Worm (Caenorhabditis elegans): ENCODE results near the gene ZK1248.4.
"Not testable (repeated sequence)": the region's sequence is repeated elsewhere in the genome, so short reads cannot be mapped to it uniquely, and the experiment has no call there.

The ZK1248.4 gene

ce11 chrII:5806563-5806962, 11.8 kb upstream of the ZK1248.4 start:
- TF ChIP-seq ama-1 (optimal IDR thresholded peaks at IDR 0.05), result no peak
- no peak for TF ChIP-seq unc-62 (GFP tag; optimal IDR thresholded peaks at IDR 0.05)
- TF ChIP-seq crh-2 (tag; optimal IDR thresholded peaks at IDR 0.05), result peak; percentile 17
- TF ChIP-seq Y55F3AM.14 (GFP tag; optimal IDR thresholded peaks at IDR 0.05), result no peak
- no peak for TF ChIP-seq egl-27 (tag; optimal IDR thresholded peaks at IDR 0.05)
- TF ChIP-seq ZK546.5 (tag; optimal IDR thresholded peaks at IDR 0.05), result no peak
- TF ChIP-seq gmeb-1 (tag; optimal IDR thresholded peaks at IDR 0.05), result peak; percentile 10
- no peak for TF ChIP-seq snpc-4 (tag; optimal IDR thresholded peaks at IDR 0.05)
- no peak for TF ChIP-seq alr-1 (tag; optimal IDR thresholded peaks at IDR 0.05)
- TF ChIP-seq nhr-23 (tag; optimal IDR thresholded peaks at IDR 0.05), result no peak
- no peak for TF ChIP-seq ztf-1 (GFP tag; conservative IDR thresholded peaks at IDR 0.05)
- TF ChIP-seq nhr-10 (tag; optimal IDR thresholded peaks at IDR 0.05), result no peak
- TF ChIP-seq sem-4 (tag; optimal IDR thresholded peaks at IDR 0.05), result no peak
- no peak for TF ChIP-seq peb-1 (tag; optimal IDR thresholded peaks at IDR 0.05)
- TF ChIP-seq lsy-2 (tag; optimal IDR thresholded peaks at IDR 0.05), result no peak
- peak; percentile 80 for TF ChIP-seq fos-1 (tag; optimal IDR thresholded peaks at IDR 0.05)
- TF ChIP-seq F13H6.1 (tag; optimal IDR thresholded peaks at IDR 0.05), result no peak
- no peak for TF ChIP-seq sma-9 (GFP tag; optimal IDR thresholded peaks at IDR 0.05)
- TF ChIP-seq sma-9 (tag; optimal IDR thresholded peaks at IDR 0.05), result no peak
- TF ChIP-seq mdl-1 (tag; optimal IDR thresholded peaks at IDR 0.05), result no peak
- no peak for TF ChIP-seq nhr-21 (tag; optimal IDR thresholded peaks at IDR 0.05)
- TF ChIP-seq unc-39 (tag; optimal IDR thresholded peaks at IDR 0.05), result no peak

- no peak for TF ChIP-seq F13H6.1 (tag; optimal IDR thresholded peaks at IDR 0.05)
Observed at ce11 chrII:5810230-5810629, 8.2 kb upstream of the ZK1248.4 start, which contains the start of the genes msp-64 and ZK1248.5. Gene msp-64, minus strand, starts transcription at chrII:5810330. Gene ZK1248.5, plus strand, starts transcription at chrII:5810514.

ce11 chrII:5815382-5815781, 3.0 kb upstream of the ZK1248.4 start, which contains the start of gene wago-5:
Gene wago-5, minus strand, starts transcription at chrII:5815482.
- TF ChIP-seq ZK546.5 (tag; optimal IDR thresholded peaks at IDR 0.05); sma-9 (GFP tag; optimal IDR thresholded peaks at IDR 0.05); sma-9 (tag; optimal IDR thresholded peaks at IDR 0.05); lsy-2 (tag; optimal IDR thresholded peaks at IDR 0.05): not testable (repeated sequence)

ce11 chrII:5816346-5816745, 2.1 kb upstream of the ZK1248.4 start, which contains the start of gene ZK1248.20:
Gene ZK1248.20, plus strand, starts transcription at chrII:5816646.
- no peak for TF ChIP-seq lin-11 (tag; optimal IDR thresholded peaks at IDR 0.05)
- TF ChIP-seq mab-5 (tag; optimal IDR thresholded peaks at IDR 0.05), result no peak
- no peak for TF ChIP-seq egl-27 (tag; optimal IDR thresholded peaks at IDR 0.05)
- TF ChIP-seq ztf-4 (tag; optimal IDR thresholded peaks at IDR 0.05), result no peak
- no peak for TF ChIP-seq fos-1 (tag; optimal IDR thresholded peaks at IDR 0.05)
- TF ChIP-seq ztf-1 (GFP tag; conservative IDR thresholded peaks at IDR 0.05), result no peak
- TF ChIP-seq unc-39 (tag; optimal IDR thresholded peaks at IDR 0.05), result no peak
- TF ChIP-seq lin-39 (tag; optimal IDR thresholded peaks at IDR 0.05), result no peak
- no peak for TF ChIP-seq gmeb-1 (tag; optimal IDR thresholded peaks at IDR 0.05)
- no peak for TF ChIP-seq zag-1 (tag; optimal IDR thresholded peaks at IDR 0.05)
- TF ChIP-seq nhr-21 (tag; optimal IDR thresholded peaks at IDR 0.05), result no peak
- TF ChIP-seq peb-1 (tag; optimal IDR thresholded peaks at IDR 0.05), result no peak
- TF ChIP-seq F13H6.1 (tag; optimal IDR thresholded peaks at IDR 0.05), result no peak
- TF ChIP-seq ama-1 (optimal IDR thresholded peaks at IDR 0.05), result no peak

- peak; percentile 12 for TF ChIP-seq sma-9 (GFP tag; optimal IDR thresholded peaks at IDR 0.05)
- TF ChIP-seq sma-9 (tag; optimal IDR thresholded peaks at IDR 0.05), result no peak
- no peak for TF ChIP-seq alr-1 (tag; optimal IDR thresholded peaks at IDR 0.05)
- peak; percentile 71 for TF ChIP-seq unc-55 (GFP tag; optimal IDR thresholded peaks at IDR 0.05)
- no peak for TF ChIP-seq skn-1 (tag; optimal IDR thresholded peaks at IDR 0.05)
- TF ChIP-seq sma-3 (GFP tag; optimal IDR thresholded peaks at IDR 0.05), result peak; percentile 16
Observed at ce11 chrII:5819655-5820054, 1.3 kb downstream of the ZK1248.4 start.

ce11 chrII:5820282-5820762, 1.9 kb downstream of the ZK1248.4 start, which contains the start of gene ehs-1:
Gene ehs-1, plus strand, starts transcription at chrII:5820712.
- TF ChIP-seq nhr-129 (tag; optimal IDR thresholded peaks at IDR 0.05) (peak; percentile 5), mbf-1 (tag; optimal IDR thresholded peaks at IDR 0.05) (no peak), crh-2 (tag; optimal IDR thresholded peaks at IDR 0.05) (peak; percentile 36), lsy-2 (tag; optimal IDR thresholded peaks at IDR 0.05) (peak in 1 of 2 experiments; percentile 31), unc-55 (GFP tag; optimal IDR thresholded peaks at IDR 0.05) (peak; percentile 40), Y55F3AM.14 (GFP tag; optimal IDR thresholded peaks at IDR 0.05) (no peak), nhr-77 (tag; optimal IDR thresholded peaks at IDR 0.05) (no peak), C34F6.9 (tag; optimal IDR thresholded peaks at IDR 0.05) (peak; percentile 24)
